Worm (Caenorhabditis elegans) whole organism, early embryonic: ENCODE measurements around the gene exl-1.

Experiments
- F13C5.2 ChIP-seq: sonication (generic microtip); optimal IDR thresholded peaks from 2 replicates; lab custom pipeline; 2017; ENCODE audit warnings: mild to moderate bottlenecking, missing genetic modification characterization, inconsistent platforms, missing compliant biosample characterization
- ama-1 ChIP-seq: fragments of 150-350 bp; optimal IDR thresholded peaks from 2 replicates; lab custom pipeline; 2014
- ceh-13 ChIP-seq: fragments of 200-800 bp; sonication (Bioruptor generic); optimal IDR thresholded peaks from 2 replicates; lab custom pipeline; 2018; ENCODE audit warnings: mild to moderate bottlenecking, missing genetic modification characterization, missing compliant biosample characterization
- flt-1 ChIP-seq: fragments of 200-800 bp; sonication (Bioruptor generic); IDR thresholded peaks from 2 replicates; pipeline ENCODE4 v1.3.6; 2022; ENCODE audit warnings: missing genetic modification characterization, missing compliant biosample characterization
- hmbx-1 ChIP-seq: sonication (generic microtip); optimal IDR thresholded peaks from 2 replicates; lab custom pipeline; 2016; ENCODE audit warnings: mild to moderate bottlenecking, missing genetic modification characterization, missing compliant biosample characterization
- hmg-4 ChIP-seq: fragments of 200-800 bp; sonication (Bioruptor generic); optimal IDR thresholded peaks from 2 replicates; lab custom pipeline; 2018; ENCODE audit warnings: mild to moderate bottlenecking, missing genetic modification characterization, missing compliant biosample characterization
- pes-1 ChIP-seq: fragments of 200-800 bp; sonication (Bioruptor generic); IDR thresholded peaks from 2 replicates; pipeline ENCODE4 v1.3.6; 2022; ENCODE audit warnings: missing genetic modification reagents, missing genetic modification characterization, missing compliant biosample characterization
- tbx-37 ChIP-seq: fragments of 200-800 bp; sonication (Bioruptor generic); conservative IDR thresholded peaks from 2 replicates; pipeline ENCODE4 v1.3.6; 2022; ENCODE audit warnings: missing genetic modification reagents, missing genetic modification characterization, missing compliant biosample characterization
- tra-4 ChIP-seq: sonication (generic microtip); optimal IDR thresholded peaks from 2 replicates; lab custom pipeline; 2017; ENCODE audit warnings: missing genetic modification characterization, missing compliant biosample characterization

DNA sequence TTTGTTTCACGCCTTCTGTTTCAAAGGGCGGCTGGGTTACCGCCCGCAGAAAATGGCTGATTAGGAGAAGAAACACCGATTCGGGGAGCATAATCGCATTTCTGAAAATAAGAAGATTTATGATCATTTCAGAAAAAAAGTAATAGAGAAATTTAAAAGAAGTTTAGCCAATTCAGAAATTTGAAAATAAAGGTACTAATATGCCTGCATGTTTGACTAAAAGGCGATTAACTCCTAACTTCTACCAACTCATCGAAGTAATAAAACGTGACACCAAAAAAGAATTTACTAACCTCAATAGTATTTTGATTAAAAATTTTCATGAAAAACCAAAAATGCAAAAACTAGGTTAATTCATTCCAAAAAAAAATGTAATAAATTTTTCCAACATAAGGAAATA, 11.5 kb upstream of the exl-1 start, which contains the start of gene plx-2:
- no peak for TF ChIP-seq ceh-13 (GFP tag; lab: Kevin White, UChicago)
- TF ChIP-seq F13C5.2 (tag; lab: Kevin White, UChicago): no peak
- no peak for TF ChIP-seq tra-4
- TF ChIP-seq pes-1: no peak
- no peak for TF ChIP-seq ama-1 (lab: Kevin White, UChicago)
- TF ChIP-seq hmg-4 (GFP tag; lab: Kevin White, UChicago): no peak
- TF ChIP-seq hmbx-1 (tag; lab: Kevin White, UChicago): no peak
- TF ChIP-seq tbx-37 (GFP tag; lab: Robert Waterston, UW): no peak
- no peak for TF ChIP-seq flt-1 (GFP tag; lab: Robert Waterston, UW)
